Fruit fly (Drosophila melanogaster): ENCODE data around the gene p130CAS.

- TF ChIP-seq psq (optimal IDR thresholded peaks at IDR 0.05) (no peak), h (optimal IDR thresholded peaks at IDR 0.05) (no peak), insv (optimal IDR thresholded peaks at IDR 0.05) (no peak)
Observed at dm6 chr3L:217480-218118, 64.9 kb downstream of the p130CAS start, which contains the start of gene CG13877.
